Worm (Caenorhabditis elegans): ENCODE measurements around the gene R11.4.
"Not testable (repeated sequence)": the region's sequence is repeated elsewhere in the genome, so short reads cannot be mapped to it uniquely, and the experiment has no call there.

- TF ChIP-seq ZK546.5 (tag; optimal IDR thresholded peaks at IDR 0.05); F26F4.8 (GFP tag; conservative IDR thresholded peaks at IDR 0.05); R02D3.7 (tag; optimal IDR thresholded peaks at IDR 0.05); aly-2 (tag; optimal IDR thresholded peaks at IDR 0.05); madf-5 (GFP tag; IDR thresholded peaks at IDR 0.05); ama-1 (optimal IDR thresholded peaks at IDR 0.05); gei-8 (GFP tag; optimal IDR thresholded peaks at IDR 0.05); pqm-1 (tag; optimal IDR thresholded peaks at IDR 0.05); zip-11 (GFP tag; IDR thresholded peaks at IDR 0.05); mdl-1 (tag; optimal IDR thresholded peaks at IDR 0.05); nhr-237 (tag; optimal IDR thresholded peaks at IDR 0.05): not testable (repeated sequence)
These were observed 2.7 kb upstream of the R11.4 start, which contains the start of gene F23A7.8 for ce11 chrX:16213073-16213472.

All from whole organism, L4 larva.